Fruit fly (Drosophila melanogaster): ENCODE measurements around the gene CG3823.

CG3823 gene

DNA sequence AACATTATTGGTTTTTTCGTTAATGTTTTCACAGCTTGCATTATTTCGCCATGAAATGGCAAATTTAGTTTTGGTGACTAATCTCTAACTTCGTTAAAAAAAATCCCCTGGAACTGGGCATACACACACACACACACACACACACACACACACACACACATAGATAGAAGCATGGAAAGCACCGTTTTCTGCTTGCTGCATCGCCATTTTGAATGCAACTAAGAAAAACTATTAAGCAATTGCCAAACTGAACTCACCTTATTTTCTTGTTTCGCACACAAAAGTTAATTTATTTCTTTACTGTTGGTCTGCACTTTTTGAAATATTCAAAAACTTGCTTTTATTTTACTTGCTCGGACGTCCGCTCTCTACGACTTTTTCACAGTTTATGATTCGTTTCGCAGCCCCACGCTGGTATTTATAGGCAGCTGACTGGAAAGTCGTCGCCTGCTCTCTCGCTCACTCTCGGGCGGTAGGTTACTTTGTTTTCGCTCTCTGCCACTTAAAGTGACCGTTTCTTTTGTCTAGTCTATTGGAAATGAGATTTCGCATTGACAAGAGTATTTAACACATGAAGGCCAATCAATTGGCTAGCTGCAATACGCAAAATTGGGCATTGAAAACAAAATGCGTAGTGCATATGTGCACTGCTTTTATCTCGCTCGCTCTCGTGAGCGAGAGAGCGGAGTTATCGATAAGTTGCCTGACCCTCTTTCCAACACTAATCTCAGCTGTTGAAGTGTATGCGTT lies 24.7 kb upstream of the CG3823 start (continued):
- TF ChIP-seq cato (GFP tag; optimal IDR thresholded peaks at IDR 0.05; ENCODE audit: borderline replicate concordance) (no peak), CG10321 (GFP tag; IDR thresholded peaks at IDR 0.05) (peak; percentile 78), cg (GFP tag; optimal IDR thresholded peaks at IDR 0.05) (peak; percentile 87), pzg (GFP tag; optimal IDR thresholded peaks at IDR 0.05) (peak; percentile 43), Fer3 (tag; optimal IDR thresholded peaks at IDR 0.05) (peak; percentile 9), ewg (GFP tag; optimal IDR thresholded peaks at IDR 0.05) (no peak), CG9797 (GFP tag; optimal IDR thresholded peaks at IDR 0.05) (peak; percentile 44), zf30C (GFP tag; optimal IDR thresholded peaks at IDR 0.05) (no peak), Gsc (GFP tag; IDR thresholded peaks at IDR 0.05) (no peak), CG10267 (tag; optimal IDR thresholded peaks at IDR 0.05) (peak; percentile 94), CG17829 (tag; optimal IDR thresholded peaks at IDR 0.05) (peak; percentile 13), CG13624 (GFP tag; optimal IDR thresholded peaks at IDR 0.05) (peak; percentile 94), CG17186 (GFP tag; optimal IDR thresholded peaks at IDR 0.05) (no peak), trem (tag; optimal IDR thresholded peaks at IDR 0.05) (peak; percentile 27), HmgZ (tag; optimal IDR thresholded peaks at IDR 0.05) (no peak), repo (GFP tag; optimal IDR thresholded peaks at IDR 0.05) (peak; percentile 14), dmrt99B (tag; optimal IDR thresholded peaks at IDR 0.05) (no peak), CG17385 (GFP tag; optimal IDR thresholded peaks at IDR 0.05) (peak; percentile 53), CG1832 (GFP tag; optimal IDR thresholded peaks at IDR 0.05) (peak; percentile 87), Side (GFP tag; optimal IDR thresholded peaks at IDR 0.05) (peak; percentile 36), scrt (GFP tag; optimal IDR thresholded peaks at IDR 0.05) (peak; percentile 34), sqz (GFP tag; optimal IDR thresholded peaks at IDR 0.05) (peak; percentile 55), B-H1 (GFP tag; IDR thresholded peaks at IDR 0.05) (no peak), CG7987 (GFP tag; optimal IDR thresholded peaks at IDR 0.05) (peak; percentile 19), fd3F (GFP tag; optimal IDR thresholded peaks at IDR 0.05) (no peak), CG8290 (GFP tag; optimal IDR thresholded peaks at IDR 0.05) (no peak), CG8290 (tag; optimal IDR thresholded peaks at IDR 0.05) (peak; percentile 34 to 47), ken (GFP tag; IDR thresholded peaks at IDR 0.05) (no peak), CG12659 (GFP tag; optimal IDR thresholded peaks at IDR 0.05) (peak; percentile 58), YL-1 (GFP tag; optimal IDR thresholded peaks at IDR 0.05) (peak; percentile 70), crp (GFP tag; optimal IDR thresholded peaks at IDR 0.05) (peak in 1 of 2 experiments; percentile 75), CG9609 (GFP tag; optimal IDR thresholded peaks at IDR 0.05) (no peak), CG8388 (GFP tag; optimal IDR thresholded peaks at IDR 0.05) (no peak), otp (GFP tag; IDR thresholded peaks at IDR 0.05) (no peak), Hr3 (GFP tag; optimal IDR thresholded peaks at IDR 0.05) (no peak), zfh1 (GFP tag; IDR thresholded peaks at IDR 0.05) (no peak), unc-4 (GFP tag; IDR thresholded peaks at IDR 0.05; ENCODE audit: partially characterized antibody) (peak; percentile 34; the same call in 1 of the 2 replicates), chif (GFP tag; optimal IDR thresholded peaks at IDR 0.05) (no peak), CG13424 (tag; optimal IDR thresholded peaks at IDR 0.05) (no peak), Pdp1 (GFP tag; optimal IDR thresholded peaks at IDR 0.05) (peak in 1 of 2 experiments; percentile 18), insv (GFP tag; optimal IDR thresholded peaks at IDR 0.05) (peak in 1 of 2 experiments; percentile 49), kni (GFP tag; optimal IDR thresholded peaks at IDR 0.05) (peak; percentile 40), dati (GFP tag; IDR thresholded peaks at IDR 0.05) (no peak), CG10366 (GFP tag; IDR thresholded peaks at IDR 0.05) (no peak), Bdp1 (GFP tag; optimal IDR thresholded peaks at IDR 0.05) (no peak), Doc3 (GFP tag; IDR thresholded peaks at IDR 0.05; ENCODE audit: partially characterized antibody) (no peak), CG7928 (GFP tag; optimal IDR thresholded peaks at IDR 0.05) (no peak), CG11247 (GFP tag; IDR thresholded peaks at IDR 0.05) (no peak), CG1024 (GFP tag; IDR thresholded peaks at IDR 0.05) (peak; percentile 24; the same call in 1 of the 2 replicates)

Data from whole organism, embryonic.